Worm (Caenorhabditis elegans) whole organism, mixed stage, embryonic: ENCODE data around the gene T03D8.6.

Experiments
- bed-3 ChIP-seq: fragments of 200-800 bp; sonication (Bioruptor generic); optimal IDR thresholded peaks from 3 replicates; lab custom pipeline; 2018; ENCODE audit warnings: mild to moderate bottlenecking, missing genetic modification characterization, moderate library complexity, missing compliant biosample characterization
- ces-1 ChIP-seq: fragments of 150-350 bp; optimal IDR thresholded peaks from 2 replicates; lab custom pipeline; 2014; ENCODE audit warnings: missing biosample characterization, missing genetic modification reagents, missing genetic modification characterization
- elt-1 ChIP-seq: sonication (generic microtip); optimal IDR thresholded peaks from 2 replicates; lab custom pipeline; 2017; ENCODE audit warnings: missing genetic modification characterization, mild to moderate bottlenecking, missing compliant biosample characterization, antibody characterized with exemption, moderate library complexity, borderline replicate concordance; ENCODE audit not compliant: insufficient read depth
- ham-2 ChIP-seq: fragments of 200-800 bp; sonication (Bioruptor generic); optimal IDR thresholded peaks from 2 replicates; lab custom pipeline; 2018; ENCODE audit warnings: mild to moderate bottlenecking, missing genetic modification characterization, missing compliant biosample characterization
- mab-5 ChIP-seq: fragments of 150-350 bp; optimal IDR thresholded peaks from 2 replicates; lab custom pipeline; 2014; ENCODE audit warnings: missing biosample characterization, missing genetic modification characterization
- mls-2 ChIP-seq: sonication (generic microtip); optimal IDR thresholded peaks from 2 replicates; lab custom pipeline; 2016; ENCODE audit warnings: mild to moderate bottlenecking, missing genetic modification characterization, moderate library complexity, missing compliant biosample characterization
- nhr-12 ChIP-seq: fragments of 150-350 bp; optimal IDR thresholded peaks from 2 replicates; lab custom pipeline; 2014; ENCODE audit warnings: missing biosample characterization, missing genetic modification characterization
- nhr-237 ChIP-seq: fragments of 150-350 bp; optimal IDR thresholded peaks from 2 replicates; lab custom pipeline; 2014; ENCODE audit warnings: missing biosample characterization, missing genetic modification characterization
- nhr-76 ChIP-seq: sonication (generic microtip); optimal IDR thresholded peaks from 2 replicates; lab custom pipeline; 2017; ENCODE audit warnings: missing biosample characterization, missing genetic modification characterization
- snpc-4 ChIP-seq: fragments of 150-350 bp; optimal IDR thresholded peaks from 2 replicates; lab custom pipeline; 2014; ENCODE audit warnings: missing biosample characterization, missing genetic modification characterization
- unc-39 ChIP-seq: fragments of 150-350 bp; optimal IDR thresholded peaks from 2 replicates; lab custom pipeline; 2014; ENCODE audit warnings: missing biosample characterization, missing genetic modification characterization
- unc-62 ChIP-seq: fragments of 150-350 bp; optimal IDR thresholded peaks from 2 replicates; lab custom pipeline; 2014; ENCODE audit warnings: missing biosample characterization, missing genetic modification reagents, missing genetic modification characterization

ce11 chrV:20807038-20807437 lies 13.1 kb downstream of the T03D8.6 start, which contains the start of gene Y44A6D.6:
- TF ChIP-seq nhr-76 (tag; lab: Kevin White, UChicago) (no peak), mls-2 (tag; lab: Kevin White, UChicago) (no peak), unc-62 (GFP tag; lab: Kevin White, UChicago) (no peak), bed-3 (GFP tag; lab: Kevin White, UChicago) (no peak), ces-1 (GFP tag; lab: Kevin White, UChicago) (no peak), snpc-4 (no peak), nhr-12 (tag; lab: Kevin White, UChicago) (no peak), elt-1 (no peak), ham-2 (GFP tag; lab: Kevin White, UChicago) (no peak), nhr-237 (tag; lab: Kevin White, UChicago) (no peak), unc-39 (tag; lab: Kevin White, UChicago) (no peak), mab-5 (no peak)
